Worm (Caenorhabditis elegans) whole organism, L4/young adult: ENCODE measurements around the gene bus-19.
A peak's percentile ranks its signal among the peaks of the same experiment; 100 is the strongest.
"Not testable (repeated sequence)": the region's sequence is repeated elsewhere in the genome, so short reads cannot be mapped to it uniquely, and the experiment has no call there.

Experiments
- W03F9.2 ChIP-seq: fragments of 150-350 bp; optimal IDR thresholded peaks from 2 replicates; lab custom pipeline; 2014; ENCODE audit warnings: missing biosample characterization, missing genetic modification characterization
- dao-5 ChIP-seq: sonication (generic microtip); optimal IDR thresholded peaks from 2 replicates; lab custom pipeline; 2016; ENCODE audit warnings: missing genotype, missing genetic modification characterization, moderate library complexity, missing compliant biosample characterization
- him-1 ChIP-seq: sonication (generic microtip); optimal IDR thresholded peaks from 2 replicates; lab custom pipeline; 2016; ENCODE audit warnings: missing genotype, missing genetic modification reagents, missing genetic modification characterization, missing compliant biosample characterization

bus-19 gene

DNA sequence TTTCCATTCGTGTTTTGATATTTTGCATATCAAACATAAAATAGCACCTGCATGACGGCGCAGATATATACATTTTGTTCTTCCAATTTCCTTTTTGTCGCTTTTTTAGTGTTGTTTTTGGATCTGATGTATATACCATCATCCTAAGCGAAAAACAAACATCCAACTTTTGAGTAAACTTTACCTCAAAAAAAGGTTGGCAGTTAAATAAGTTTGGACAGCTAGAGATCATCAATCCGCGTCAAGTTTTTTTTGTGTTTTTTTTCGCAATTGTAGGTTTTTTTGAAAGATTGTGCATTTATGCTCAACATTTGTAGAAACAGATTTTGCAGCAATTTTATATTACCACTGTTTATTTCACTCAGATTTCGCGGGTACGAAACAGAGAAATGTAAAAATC, at the start of gene bus-19:
Gene bus-19, plus strand, starts transcription at position 301 of the 400 bp plus-strand sequence.
- TF ChIP-seq dao-5 (tag; lab: Kevin White, UChicago) (no peak), W03F9.2 (no peak), him-1 (tag; lab: Kevin White, UChicago) (no peak)

- no peak for TF ChIP-seq dao-5 (tag; lab: Kevin White, UChicago)
- no peak for TF ChIP-seq W03F9.2
- TF ChIP-seq him-1 (tag; lab: Kevin White, UChicago), result no peak
Observed at ce11 chrV:12822065-12822464, 49.8 kb upstream of the bus-19 start.

- TF ChIP-seq W03F9.2 (no peak), him-1 (tag; lab: Kevin White, UChicago) (no peak), dao-5 (tag; lab: Kevin White, UChicago) (no peak)
Observed at ce11 chrV:12824777-12825176, 47.1 kb upstream of the bus-19 start, which contains the start of gene ugt-16. TSS of gene ugt-16 (plus strand) at chrV:12825024.

- TF ChIP-seq dao-5 (tag; lab: Kevin White, UChicago) (no peak), him-1 (tag; lab: Kevin White, UChicago) (no peak), W03F9.2 (no peak)
Observed at ce11 chrV:12827219-12827618, 44.6 kb upstream of the bus-19 start, which contains the start of gene ugt-15. TSS of gene ugt-15 (plus strand) at chrV:12827519.

DNA sequence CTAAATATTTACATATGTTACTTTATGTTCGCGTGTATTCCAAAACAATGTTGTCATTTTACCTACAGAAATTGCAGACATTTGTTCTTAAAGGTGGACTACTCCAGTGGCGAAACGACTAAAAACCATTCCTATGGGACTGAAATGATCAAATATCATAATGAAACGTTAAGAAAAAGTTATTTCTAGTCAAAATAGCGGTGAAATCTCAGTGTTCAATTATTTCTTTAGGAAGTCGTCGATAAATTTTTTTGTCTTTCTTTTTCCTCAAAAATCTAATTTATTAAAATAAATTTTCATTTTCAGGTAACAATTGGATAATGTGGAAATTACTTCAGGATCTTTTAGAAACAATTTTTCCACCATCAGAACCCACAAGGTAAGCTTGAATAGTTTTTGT, 36.5 kb upstream of the bus-19 start, which contains the start of gene C44H9.4:
Gene C44H9.4, plus strand, starts transcription at position 301 of the 400 bp plus-strand sequence.
- TF ChIP-seq dao-5 (tag; lab: Kevin White, UChicago) (no peak), W03F9.2 (no peak), him-1 (tag; lab: Kevin White, UChicago) (no peak)

- TF ChIP-seq dao-5 (tag; lab: Kevin White, UChicago), result no peak
- no peak for TF ChIP-seq W03F9.2
- no peak for TF ChIP-seq him-1 (tag; lab: Kevin White, UChicago)
Observed at ce11 chrV:12844748-12845147, 27.1 kb upstream of the bus-19 start.

DNA sequence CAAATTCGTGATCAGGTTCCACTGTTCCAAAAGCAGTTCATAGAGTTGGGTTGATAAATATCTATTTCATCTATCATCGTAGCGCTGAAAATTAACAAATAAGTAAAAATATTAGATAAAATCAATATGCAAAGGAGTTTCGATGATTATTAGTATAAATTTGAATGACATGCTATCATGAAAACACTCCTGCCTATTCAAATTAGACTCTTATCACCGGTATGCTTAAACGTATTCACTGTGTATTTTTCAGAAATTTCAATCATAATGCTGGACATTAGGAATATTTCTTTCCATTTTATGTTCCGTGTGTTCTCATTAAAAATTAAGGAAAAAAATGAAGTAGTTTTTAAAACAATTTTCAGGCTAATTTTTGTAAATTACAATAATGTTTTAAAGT, 26.6 kb upstream of the bus-19 start, which contains the start of gene C44H9.6:
Gene C44H9.6, minus strand, starts transcription at position 101 of the 400 bp plus-strand sequence.
- TF ChIP-seq dao-5 (tag; lab: Kevin White, UChicago), result no peak
- TF ChIP-seq him-1 (tag; lab: Kevin White, UChicago), result no peak

DNA sequence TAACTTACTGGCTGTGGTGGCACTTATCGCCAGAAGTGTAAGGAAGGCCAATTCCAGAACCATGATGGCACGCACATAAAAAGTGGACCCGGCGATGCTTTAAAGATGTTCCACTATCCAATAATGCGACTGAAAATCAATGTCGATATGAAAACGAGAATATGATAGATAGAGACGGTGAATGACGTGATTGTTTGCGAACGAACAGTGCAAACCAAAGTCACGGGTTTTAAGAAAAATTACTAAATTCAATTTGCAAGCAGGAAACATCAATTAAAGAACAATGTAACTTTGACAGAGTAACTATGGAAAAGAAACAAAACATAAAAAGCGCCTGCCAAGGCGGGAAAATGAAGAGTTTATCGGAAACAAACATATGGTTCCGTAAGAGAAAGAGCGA, 22.1 kb upstream of the bus-19 start, which contains the start of gene C44H9.5:
Gene C44H9.5, minus strand, starts transcription at position 129 of the 400 bp plus-strand sequence.
- no peak for TF ChIP-seq dao-5 (tag; lab: Kevin White, UChicago)
- no peak for TF ChIP-seq him-1 (tag; lab: Kevin White, UChicago)
- no peak for TF ChIP-seq W03F9.2

DNA sequence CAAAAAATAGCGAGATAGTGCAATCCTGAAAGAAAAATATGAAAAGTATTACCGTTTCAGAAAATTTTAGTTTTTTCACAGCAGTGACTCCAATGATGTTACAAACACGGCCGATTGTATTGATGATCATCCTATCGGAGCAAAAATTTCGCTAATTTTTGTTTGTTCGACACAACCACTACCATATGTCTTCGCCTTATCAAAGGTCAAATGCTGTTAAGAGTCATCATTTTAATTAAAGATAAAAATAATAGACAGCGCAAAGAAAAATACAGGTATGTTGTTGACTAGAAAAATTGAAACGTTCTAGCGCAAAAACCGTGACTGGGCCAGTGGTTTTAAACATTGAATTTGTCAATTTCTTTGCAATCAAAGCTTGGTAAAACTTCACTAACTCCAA, 19.5 kb upstream of the bus-19 start:
- TF ChIP-seq dao-5 (tag; lab: Kevin White, UChicago) (no peak), W03F9.2 (no peak), him-1 (tag; lab: Kevin White, UChicago) (no peak)

DNA sequence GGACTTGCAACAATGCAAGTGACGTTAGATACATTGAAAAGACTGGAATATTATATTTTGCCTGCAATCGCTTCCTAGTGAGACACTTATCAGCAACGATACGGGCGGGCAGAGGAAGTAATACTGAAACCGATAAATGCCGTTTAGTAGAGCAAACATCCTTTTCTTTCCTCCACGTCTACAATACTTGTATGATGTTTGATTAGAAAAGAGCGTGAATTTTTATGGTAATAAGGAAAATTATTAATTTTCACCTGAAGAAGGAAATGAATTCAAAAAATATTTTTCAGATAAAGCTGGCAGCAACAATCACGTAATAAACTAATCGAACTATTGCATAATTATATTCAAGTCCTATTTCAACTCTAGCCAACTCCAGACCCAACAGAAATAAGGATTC, 17.1 kb upstream of the bus-19 start, which contains the start of gene C44H9.7:
Gene C44H9.7, minus strand, starts transcription at position 101 of the 400 bp plus-strand sequence.
- no peak for TF ChIP-seq W03F9.2
- no peak for TF ChIP-seq dao-5 (tag; lab: Kevin White, UChicago)
- TF ChIP-seq him-1 (tag; lab: Kevin White, UChicago), result no peak

ce11 chrV:12859144-12859543, 12.7 kb upstream of the bus-19 start, which contains the start of gene anp-1:
TSS of gene anp-1 (plus strand) at chrV:12859444.
- TF ChIP-seq W03F9.2 (no peak), dao-5 (tag; lab: Kevin White, UChicago) (no peak), him-1 (tag; lab: Kevin White, UChicago) (no peak)

DNA sequence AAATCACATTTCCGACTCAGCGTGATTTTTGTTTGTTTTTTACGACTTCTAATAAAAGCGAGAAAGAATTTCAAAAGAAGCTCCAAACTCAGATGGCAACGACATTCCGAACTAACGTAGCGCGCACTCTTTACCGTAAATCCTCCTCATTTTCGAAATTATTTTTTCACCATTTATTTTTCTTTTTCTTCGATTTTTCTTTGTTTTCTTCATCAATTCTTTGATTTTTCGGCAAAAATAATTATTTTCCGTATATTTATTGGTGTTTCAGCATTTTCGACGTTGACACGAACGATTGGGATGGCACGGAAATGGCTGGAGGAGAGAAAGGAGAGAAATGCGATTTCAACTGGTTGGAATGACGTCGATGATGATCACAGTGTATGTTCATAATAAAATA, 6.2 kb upstream of the bus-19 start, which contains the start of gene T07F10.5:
Gene T07F10.5, plus strand, starts transcription at position 301 of the 400 bp plus-strand sequence.
- TF ChIP-seq dao-5 (tag; lab: Kevin White, UChicago); him-1 (tag; lab: Kevin White, UChicago); W03F9.2: not testable (repeated sequence)

DNA sequence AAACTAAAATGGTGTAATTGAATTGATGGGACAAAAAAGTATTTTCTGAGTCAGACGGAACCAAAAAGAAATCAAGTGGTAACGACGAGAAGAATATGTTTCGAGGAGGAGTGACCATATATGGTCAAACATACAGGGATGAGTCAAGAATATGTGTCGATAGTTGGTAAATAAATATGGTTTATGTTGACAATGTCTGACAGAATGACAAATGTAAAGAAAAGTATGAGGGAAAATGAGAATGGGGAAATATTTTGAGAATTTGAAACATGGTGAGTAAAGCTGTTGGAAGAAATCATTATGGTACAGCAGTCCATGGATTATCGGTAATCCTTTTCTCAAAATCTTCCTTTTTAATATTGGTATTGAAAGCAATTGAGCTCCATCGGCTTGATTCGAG, 3.9 kb upstream of the bus-19 start, which contains the start of gene nspg-1:
Gene nspg-1, minus strand, starts transcription at position 101 of the 400 bp plus-strand sequence.
- no peak for TF ChIP-seq dao-5 (tag; lab: Kevin White, UChicago)
- TF ChIP-seq W03F9.2, result no peak
- TF ChIP-seq him-1 (tag; lab: Kevin White, UChicago), result no peak

DNA sequence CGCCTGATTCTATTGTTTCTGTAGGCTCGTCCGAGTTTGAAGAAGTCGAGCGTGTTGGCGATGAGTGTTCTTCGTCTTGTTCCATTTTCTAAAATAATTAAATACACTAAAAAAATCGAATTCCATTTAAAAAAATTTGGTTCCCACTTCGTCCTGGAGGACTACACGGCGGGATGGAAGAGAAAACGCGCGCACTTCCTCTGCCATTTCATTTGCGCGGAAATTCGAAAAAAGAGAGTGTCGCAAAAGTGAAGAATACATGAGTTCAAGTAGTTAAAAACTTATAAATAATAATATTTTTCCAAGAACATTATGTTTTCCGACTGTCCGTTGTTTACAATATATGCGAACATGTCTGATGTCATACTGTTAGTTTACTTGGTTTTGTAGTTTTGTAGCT, 1.9 kb upstream of the bus-19 start, which contains the start of gene T07F10.3:
Gene T07F10.3, minus strand, starts transcription at position 98 of the 400 bp plus-strand sequence.
- TF ChIP-seq W03F9.2 (peak; percentile 78), him-1 (tag; lab: Kevin White, UChicago) (peak; percentile 82), dao-5 (tag; lab: Kevin White, UChicago) (no peak)
